Fruit fly (Drosophila melanogaster) whole organism, embryonic: ENCODE measurements around the gene Sar1.

ENCODE experiments used
- CG11247 ChIP-seq: fragments of 200-800 bp; sonication (Bioruptor generic); IDR thresholded peaks from 2 replicates; pipeline ENCODE4 v1.3.6; 2022; ENCODE audit warnings: missing biosample characterization, missing genetic modification characterization
- CG12659 ChIP-seq: fragments of 200-800 bp; sonication (Bioruptor generic); optimal IDR thresholded peaks from 3 replicates; lab custom pipeline; 2017; ENCODE audit warnings: mild to moderate bottlenecking, missing biosample characterization, missing genetic modification reagents, missing genetic modification characterization
- CG12744 ChIP-seq: fragments of 200-800 bp; sonication (Bioruptor generic); optimal IDR thresholded peaks from 2 replicates; lab custom pipeline; 2016; ENCODE audit warnings: missing biosample characterization, missing genetic modification characterization
- CG14441 ChIP-seq: fragments of 200-800 bp; sonication (Bioruptor generic); IDR thresholded peaks from 2 replicates; pipeline ENCODE4 v1.3.6; 2022; ENCODE audit warnings: missing biosample characterization, missing genetic modification characterization
- CG1529 ChIP-seq: fragments of 200-800 bp; sonication (Bioruptor generic); optimal IDR thresholded peaks from 3 replicates; lab custom pipeline; 2018; ENCODE audit warnings: missing biosample characterization, missing genetic modification characterization
- CG17359 ChIP-seq: fragments of 200-800 bp; sonication (Bioruptor generic); optimal IDR thresholded peaks from 3 replicates; lab custom pipeline; 2018; ENCODE audit warnings: missing biosample characterization, mild to moderate bottlenecking, missing genetic modification characterization, moderate library complexity
- CG2202 ChIP-seq: fragments of 200-800 bp; sonication (Bioruptor generic); optimal IDR thresholded peaks from 2 replicates; lab custom pipeline; 2018; ENCODE audit warnings: missing biosample characterization, mild to moderate bottlenecking, missing genetic modification characterization
- CG2889 ChIP-seq: fragments of 200-800 bp; sonication (Bioruptor generic); IDR thresholded peaks from 3 replicates; pipeline ENCODE4 v1.3.6; 2022; ENCODE audit warnings: missing biosample characterization, missing genetic modification characterization
- CG4328 ChIP-seq: fragments of 200-800 bp; sonication (Bioruptor generic); optimal IDR thresholded peaks from 3 replicates; lab custom pipeline; 2017; ENCODE audit warnings: missing biosample characterization, missing genetic modification reagents, missing genetic modification characterization
- CG5180 ChIP-seq: fragments of 200-800 bp; sonication (Bioruptor generic); optimal IDR thresholded peaks from 3 replicates; lab custom pipeline; 2017; ENCODE audit warnings: missing biosample characterization, missing genetic modification characterization, mild to moderate bottlenecking, moderate library complexity, missing genetic modification reagents
- CG6683 ChIP-seq: fragments of 200-800 bp; sonication (Bioruptor generic); optimal IDR thresholded peaks from 2 replicates; lab custom pipeline; 2017; ENCODE audit warnings: missing biosample characterization, mild to moderate bottlenecking, missing genetic modification characterization, missing genetic modification reagents
- CG7271 ChIP-seq: fragments of 200-800 bp; sonication (Bioruptor generic); optimal IDR thresholded peaks from 2 replicates; lab custom pipeline; 2018; ENCODE audit warnings: missing biosample characterization, mild to moderate bottlenecking, missing genetic modification characterization, moderate library complexity
- CG7786 ChIP-seq: fragments of 200-800 bp; sonication (Bioruptor generic); optimal IDR thresholded peaks from 2 replicates; lab custom pipeline; 2016; ENCODE audit warnings: missing biosample characterization, missing genetic modification characterization
- CG7839 ChIP-seq: fragments of 200-800 bp; sonication (Bioruptor generic); optimal IDR thresholded peaks from 3 replicates; lab custom pipeline; 2018; ENCODE audit warnings: missing biosample characterization, mild to moderate bottlenecking, missing genetic modification characterization, moderate library complexity
- CG8359 ChIP-seq: fragments of 200-800 bp; sonication (Bioruptor generic); optimal IDR thresholded peaks from 2 replicates; lab custom pipeline; 2017; ENCODE audit warnings: missing biosample characterization, mild to moderate bottlenecking, missing genetic modification characterization, borderline replicate concordance
- CG9876 ChIP-seq: fragments of 200-800 bp; sonication (Bioruptor generic); optimal IDR thresholded peaks from 2 replicates; lab custom pipeline; 2016; ENCODE audit warnings: missing biosample characterization, missing genetic modification characterization
- Dad ChIP-seq: fragments of 200-800 bp; sonication (Bioruptor generic); optimal IDR thresholded peaks from 3 replicates; lab custom pipeline; 2016; ENCODE audit warnings: missing biosample characterization, missing genetic modification characterization
- Dbx ChIP-seq: fragments of 200-800 bp; sonication (Bioruptor generic); IDR thresholded peaks from 3 replicates; pipeline ENCODE4 v1.3.6; 2022; ENCODE audit warnings: missing biosample characterization, missing genetic modification characterization
- Dek ChIP-seq: fragments of 200-800 bp; sonication (Bioruptor generic); optimal IDR thresholded peaks from 3 replicates; lab custom pipeline; 2019; ENCODE audit warnings: missing biosample characterization, mild to moderate bottlenecking, missing genetic modification characterization, moderate library complexity
- Doc3 ChIP-seq: fragments of 200-800 bp; sonication (Bioruptor generic); IDR thresholded peaks from 3 replicates; pipeline ENCODE4 v1.3.6; 2022; ENCODE audit warnings: missing biosample characterization, missing genetic modification characterization; ENCODE audit not compliant: partially characterized antibody
- Eip74EF ChIP-seq, 2 experiments: fragments of 200-800 bp in 1 of 2; fragments of >200 bp in 1 of 2; sonication (Bioruptor generic) in 1 of 2; optimal IDR thresholded peaks; 2 replicates each; lab custom pipeline; 2017 to 2019; ENCODE audit warnings: missing biosample characterization in 2 of 2, missing genetic modification characterization in 2 of 2, mild to moderate bottlenecking in 1 of 2, moderate library complexity in 1 of 2
- Hmx ChIP-seq: fragments of 200-800 bp; sonication (Bioruptor generic); optimal IDR thresholded peaks from 2 replicates; lab custom pipeline; 2016; ENCODE audit warnings: missing biosample characterization, missing genetic modification characterization
- Hsf ChIP-seq: fragments of 200-800 bp; sonication (Bioruptor generic); optimal IDR thresholded peaks from 3 replicates; lab custom pipeline; 2016; ENCODE audit warnings: missing biosample characterization, missing genetic modification characterization
- Myb ChIP-seq: fragments of 200-800 bp; sonication (Bioruptor generic); optimal IDR thresholded peaks from 2 replicates; lab custom pipeline; 2016; ENCODE audit warnings: missing biosample characterization, missing genetic modification characterization
- Oli ChIP-seq: fragments of 200-800 bp; sonication (Bioruptor generic); optimal IDR thresholded peaks from 2 replicates; lab custom pipeline; 2018; ENCODE audit warnings: missing biosample characterization, mild to moderate bottlenecking, missing genetic modification characterization, moderate library complexity
- Pdp1 ChIP-seq, 2 experiments: fragments of 200-800 bp; sonication (Bioruptor generic); optimal IDR thresholded peaks; 3 replicates each; lab custom pipeline; 2016; ENCODE audit warnings: missing biosample characterization in 2 of 2, missing genetic modification characterization in 2 of 2, mild to moderate bottlenecking in 1 of 2, moderate library complexity in 1 of 2
- Side ChIP-seq: fragments of 200-800 bp; sonication (Bioruptor generic); optimal IDR thresholded peaks from 2 replicates; lab custom pipeline; 2016; ENCODE audit warnings: missing biosample characterization, missing genetic modification characterization
- Sox102F ChIP-seq: fragments of 200-800 bp; sonication (Bioruptor generic); optimal IDR thresholded peaks from 2 replicates; lab custom pipeline; 2018; ENCODE audit warnings: missing biosample characterization, mild to moderate bottlenecking, missing genetic modification characterization, moderate library complexity
- Spps ChIP-seq: fragments of 200-800 bp; sonication (Bioruptor generic); optimal IDR thresholded peaks from 2 replicates; lab custom pipeline; 2018; ENCODE audit warnings: missing biosample characterization, mild to moderate bottlenecking, missing genetic modification characterization
- TFAM ChIP-seq: fragments of 200-800 bp; sonication (Bioruptor generic); optimal IDR thresholded peaks from 2 replicates; lab custom pipeline; 2017; ENCODE audit warnings: missing biosample characterization, missing genetic modification characterization, inconsistent platforms
- Tbp ChIP-seq: fragments of >200 bp; optimal IDR thresholded peaks from 2 replicates; lab custom pipeline; 2018; ENCODE audit warnings: missing biosample characterization, missing genetic modification characterization
- Xbp1 ChIP-seq: fragments of 200-800 bp; sonication (Bioruptor generic); optimal IDR thresholded peaks from 3 replicates; lab custom pipeline; 2016; ENCODE audit warnings: missing biosample characterization, mild to moderate bottlenecking, missing genetic modification characterization
- crp ChIP-seq, 2 experiments: fragments of 200-800 bp; sonication (Bioruptor generic); optimal IDR thresholded peaks; 2 replicates in 1 of 2; 3 replicates in 1 of 2; lab custom pipeline; 2017; ENCODE audit warnings: missing biosample characterization in 2 of 2, missing genetic modification characterization in 2 of 2, mild to moderate bottlenecking in 1 of 2, moderate library complexity in 1 of 2
- dimm ChIP-seq: fragments of 200-800 bp; sonication (Bioruptor generic); IDR thresholded peaks from 2 replicates; pipeline ENCODE4 v1.3.6; 2022; ENCODE audit warnings: missing biosample characterization, missing genetic modification characterization
- disco-r ChIP-seq: fragments of 200-800 bp; sonication (Bioruptor generic); optimal IDR thresholded peaks from 2 replicates; lab custom pipeline; 2016; ENCODE audit warnings: missing biosample characterization, missing genetic modification characterization
- dmrt11E ChIP-seq: fragments of 200-800 bp; sonication (Bioruptor generic); optimal IDR thresholded peaks from 3 replicates; lab custom pipeline; 2018; ENCODE audit warnings: missing biosample characterization, mild to moderate bottlenecking, missing genetic modification characterization, moderate library complexity
- fd64A ChIP-seq: fragments of 200-800 bp; sonication (Bioruptor generic); optimal IDR thresholded peaks from 3 replicates; lab custom pipeline; 2018; ENCODE audit warnings: missing biosample characterization, mild to moderate bottlenecking, missing genetic modification characterization
- h ChIP-seq: fragments of >200 bp; optimal IDR thresholded peaks from 2 replicates; lab custom pipeline; 2017
- hkb ChIP-seq, 2 experiments: fragments of 200-800 bp in 1 of 2; fragments of >200 bp in 1 of 2; sonication (Bioruptor generic) in 1 of 2; IDR thresholded peaks in 1 of 2; optimal IDR thresholded peaks in 1 of 2; 2 replicates each; pipeline versions ENCODE4 v1.3.6 to Lab custom; 2017 to 2022; ENCODE audit warnings: missing biosample characterization in 1 of 2, missing genetic modification characterization in 1 of 2
- hth ChIP-seq: fragments of >200 bp; optimal IDR thresholded peaks from 2 replicates; lab custom pipeline; 2017; ENCODE audit warnings: inconsistent platforms
- prd ChIP-seq, 3 experiments: fragments of >200 bp in 2 of 3; fragments of 200-800 bp in 1 of 3; sonication (Bioruptor generic) in 1 of 3; optimal IDR thresholded peaks in 2 of 3; IDR thresholded peaks in 1 of 3; 2 replicates in 2 of 3; 3 replicates in 1 of 3; pipeline versions ENCODE4 v1.3.6 to Lab custom; 2017 to 2022; ENCODE audit warnings: missing biosample characterization in 1 of 3, missing genetic modification characterization in 1 of 3
- scrt ChIP-seq: fragments of 200-800 bp; sonication (Bioruptor generic); optimal IDR thresholded peaks from 2 replicates; lab custom pipeline; 2018; ENCODE audit warnings: missing biosample characterization, mild to moderate bottlenecking, missing genetic modification characterization, moderate library complexity
- seq ChIP-seq: fragments of 200-800 bp; sonication (Bioruptor generic); IDR thresholded peaks from 2 replicates; pipeline ENCODE4 v1.3.6; 2022; ENCODE audit warnings: missing biosample characterization, missing genetic modification characterization
- sim ChIP-seq: fragments of 200-800 bp; sonication (Bioruptor generic); IDR thresholded peaks from 2 replicates; pipeline ENCODE4 v1.3.6; 2022; ENCODE audit warnings: missing biosample characterization, missing genetic modification characterization
- tin ChIP-seq: fragments of 200-800 bp; sonication (Bioruptor generic); optimal IDR thresholded peaks from 3 replicates; lab custom pipeline; 2016; ENCODE audit warnings: missing biosample characterization, missing genetic modification characterization
- wdn ChIP-seq: fragments of 200-800 bp; sonication (Bioruptor generic); IDR thresholded peaks from 2 replicates; pipeline ENCODE4 v1.3.6; 2022; ENCODE audit warnings: missing biosample characterization, missing genetic modification characterization
- z ChIP-seq: fragments of 200-800 bp; sonication (Bioruptor generic); IDR thresholded peaks from 3 replicates; pipeline ENCODE4 v1.3.6; 2022; ENCODE audit warnings: missing biosample characterization, missing genetic modification characterization

Sar1 gene

DNA sequence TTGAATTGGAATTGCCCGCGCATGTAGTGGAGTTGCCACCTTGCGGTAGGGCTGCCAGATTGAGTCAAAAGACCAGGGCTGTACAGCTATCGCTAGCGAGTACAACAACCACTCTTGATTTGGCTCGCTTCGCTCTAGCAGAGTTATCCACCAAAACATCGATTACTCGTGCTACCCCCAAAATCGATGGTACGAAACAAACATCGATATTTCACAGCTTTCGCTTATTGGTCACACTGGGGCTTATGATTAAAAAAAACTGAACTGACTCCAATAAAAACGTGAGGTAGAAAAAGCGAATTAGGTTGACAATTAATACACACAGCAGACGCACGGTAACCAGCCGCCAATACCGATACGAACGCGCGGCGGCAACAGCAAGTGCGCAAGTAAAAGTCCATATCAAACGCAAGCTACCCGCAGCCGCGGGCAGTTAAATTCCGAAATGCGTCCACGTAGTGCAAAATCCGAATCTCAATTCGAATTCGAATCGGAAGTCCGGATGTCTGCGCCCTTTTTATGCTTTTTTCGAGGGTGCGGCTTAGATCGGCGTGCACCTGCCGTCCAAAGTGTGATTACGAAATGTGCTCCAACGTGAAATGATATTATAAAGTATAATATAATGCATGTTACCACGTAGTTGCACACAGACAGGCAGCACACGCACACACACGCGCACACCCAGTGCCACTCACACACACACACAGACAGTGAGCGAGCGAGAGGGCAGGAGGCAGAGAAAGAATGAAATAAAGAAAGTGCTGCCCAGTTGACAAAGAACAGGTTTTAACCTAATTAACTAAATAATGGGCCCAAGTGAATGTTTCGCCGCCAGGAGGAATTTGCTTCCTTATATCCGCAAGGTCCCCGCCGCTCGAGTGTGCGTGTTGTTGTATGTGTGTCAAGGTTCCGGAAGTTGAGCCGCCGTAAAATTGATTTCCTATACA lies at the start of gene Sar1 (continued):
- TF ChIP-seq CG7786 (GFP tag; lab: Kevin White, UChicago) (peak; percentile 52), Side (GFP tag; lab: Kevin White, UChicago) (no peak), h (lab: Kevin White, UChicago) (no peak), seq (GFP tag; lab: Robert Waterston, UW) (no peak; the same call in 1 of the 2 replicates), hth (lab: Kevin White, UChicago) (no peak), wdn (GFP tag; lab: Robert Waterston, UW) (no peak), Xbp1 (GFP tag; lab: Kevin White, UChicago) (peak; percentile 46), TFAM (no peak), scrt (no peak), crp (GFP tag; optimal IDR thresholded peaks at IDR 0.05; lab: Kevin White, UChicago) (peak in 1 of 2 experiments; percentile 26), Eip74EF (GFP tag; optimal IDR thresholded peaks at IDR 0.05; lab: Kevin White, UChicago) (peak in 1 of 2 experiments; percentile 83), CG5180 (GFP tag; lab: Kevin White, UChicago) (no peak), Hmx (no peak), Dbx (GFP tag; lab: Robert Waterston, UW) (peak; percentile 74; the same call in 2 of the 3 replicates), hkb (optimal IDR thresholded peaks at IDR 0.05; lab: Kevin White, UChicago) (peak; percentile 56), hkb (GFP tag; IDR thresholded peaks at IDR 0.05; lab: Robert Waterston, UW) (no peak), CG4328 (GFP tag; lab: Kevin White, UChicago) (no peak), CG7271 (tag; lab: Kevin White, UChicago) (no peak), Oli (tag; lab: Kevin White, UChicago) (no peak), CG9876 (GFP tag; lab: Kevin White, UChicago) (peak; percentile 40), CG7839 (tag; lab: Kevin White, UChicago) (peak; percentile 24), dimm (GFP tag; lab: Robert Waterston, UW) (no peak), CG17359 (tag; lab: Kevin White, UChicago) (no peak), Doc3 (GFP tag; lab: Robert Waterston, UW) (peak; percentile 82), Spps (tag; lab: Kevin White, UChicago) (peak; percentile 47), CG6683 (no peak), Dek (tag; lab: Kevin White, UChicago) (peak; percentile 41), Dad (GFP tag; lab: Kevin White, UChicago) (no peak), fd64A (GFP tag; lab: Kevin White, UChicago) (no peak), CG12659 (GFP tag; lab: Kevin White, UChicago) (peak; percentile 80), Pdp1 (GFP tag; optimal IDR thresholded peaks at IDR 0.05; lab: Kevin White, UChicago) (peak in 1 of 2 experiments; percentile 59), CG14441 (no peak), CG2889 (GFP tag; lab: Robert Waterston, UW) (no peak), prd (optimal IDR thresholded peaks at IDR 0.05; lab: Kevin White, UChicago) (no peak), prd (GFP tag; IDR thresholded peaks at IDR 0.05; lab: Robert Waterston, UW) (no peak; the same call in 2 of the 3 replicates), CG11247 (GFP tag; lab: Robert Waterston, UW) (no peak), disco-r (GFP tag; lab: Kevin White, UChicago) (peak; percentile 26), CG1529 (GFP tag; lab: Kevin White, UChicago) (no peak), CG8359 (no peak), CG2202 (tag; lab: Kevin White, UChicago) (peak; percentile 12), Tbp (GFP tag; lab: Kevin White, UChicago) (no peak), CG12744 (no peak), Sox102F (no peak), tin (GFP tag; lab: Kevin White, UChicago) (no peak), z (GFP tag; lab: Robert Waterston, UW) (no peak; the same call in 2 of the 3 replicates), dmrt11E (tag; lab: Kevin White, UChicago) (peak; percentile 5), Hsf (peak; percentile 29), Myb (GFP tag; lab: Kevin White, UChicago) (peak; percentile 74), sim (GFP tag; lab: Robert Waterston, UW) (no peak)
